Fruit fly (Drosophila melanogaster) whole organism: Measurements from ENCODE around the gene CG18417.

Source experiments
- CG8478 ChIP-seq: fragments of >200 bp; optimal IDR thresholded peaks from 2 replicates; lab custom pipeline; 2018; ENCODE audit warnings: inconsistent platforms
- Dll ChIP-seq: fragments of >200 bp; optimal IDR thresholded peaks from 2 replicates; lab custom pipeline; 2017
- EcR ChIP-seq, 2 experiments: fragments of >200 bp; optimal IDR thresholded peaks; 2 replicates each; lab custom pipeline; 2017; ENCODE audit warnings: missing biosample characterization in 2 of 2, missing genetic modification characterization in 2 of 2, missing genetic modification reagents in 2 of 2
- pan ChIP-seq: fragments of >200 bp; optimal IDR thresholded peaks from 2 replicates; lab custom pipeline; 2017
- psq ChIP-seq: fragments of >200 bp; optimal IDR thresholded peaks from 2 replicates; lab custom pipeline; 2017
- usp ChIP-seq: fragments of >200 bp; optimal IDR thresholded peaks from 2 replicates; lab custom pipeline; 2017; ENCODE audit warnings: missing biosample characterization, missing genetic modification characterization, mixed read lengths

Gene CG18417

dm6 chr3L:7371290-7371689, 28.6 kb upstream of the CG18417 start:
- TF ChIP-seq psq (lab: Kevin White, UChicago) = no peak
- no peak for TF ChIP-seq Dll (lab: Kevin White, UChicago)
- no peak for TF ChIP-seq usp (GFP tag; lab: Kevin White, UChicago)
- TF ChIP-seq CG8478 (lab: Kevin White, UChicago) = no peak
- TF ChIP-seq EcR (GFP tag; optimal IDR thresholded peaks at IDR 0.05; lab: Kevin White, UChicago) = no peak
- TF ChIP-seq pan (lab: Kevin White, UChicago) = no peak

dm6 chr3L:7376151-7376550, 23.7 kb upstream of the CG18417 start:
- no peak for TF ChIP-seq CG8478 (lab: Kevin White, UChicago)
- no peak for TF ChIP-seq psq (lab: Kevin White, UChicago)
- no peak for TF ChIP-seq Dll (lab: Kevin White, UChicago)
- no peak for TF ChIP-seq usp (GFP tag; lab: Kevin White, UChicago)
- TF ChIP-seq pan (lab: Kevin White, UChicago) = no peak
- TF ChIP-seq EcR (GFP tag; optimal IDR thresholded peaks at IDR 0.05; lab: Kevin White, UChicago) = no peak

- TF ChIP-seq psq (lab: Kevin White, UChicago) (no peak), CG8478 (lab: Kevin White, UChicago) (no peak), usp (GFP tag; lab: Kevin White, UChicago) (no peak), EcR (GFP tag; optimal IDR thresholded peaks at IDR 0.05; lab: Kevin White, UChicago) (no peak), Dll (lab: Kevin White, UChicago) (no peak), pan (lab: Kevin White, UChicago) (no peak)
Observed at dm6 chr3L:7376830-7377229, 23.0 kb upstream of the CG18417 start.

dm6 chr3L:7380395-7380794, 19.5 kb upstream of the CG18417 start:
- no peak for TF ChIP-seq usp (GFP tag; lab: Kevin White, UChicago)
- TF ChIP-seq pan (lab: Kevin White, UChicago) = no peak
- no peak for TF ChIP-seq EcR (GFP tag; optimal IDR thresholded peaks at IDR 0.05; lab: Kevin White, UChicago)

dm6 chr3L:7381359-7381976, 18.4 kb upstream of the CG18417 start, which contains the start of the genes SMSr and smid:
TSS of gene SMSr (minus strand) at chr3L:7381474.
TSS of gene smid (plus strand) at chr3L:7381614.
- TF ChIP-seq psq (lab: Kevin White, UChicago) (no peak), EcR (GFP tag; optimal IDR thresholded peaks at IDR 0.05; lab: Kevin White, UChicago) (no peak), pan (lab: Kevin White, UChicago) (no peak), CG8478 (lab: Kevin White, UChicago) (no peak), usp (GFP tag; lab: Kevin White, UChicago) (no peak), Dll (lab: Kevin White, UChicago) (no peak)

- TF ChIP-seq EcR (GFP tag; optimal IDR thresholded peaks at IDR 0.05; lab: Kevin White, UChicago) = no peak
- no peak for TF ChIP-seq CG8478 (lab: Kevin White, UChicago)
- TF ChIP-seq Dll (lab: Kevin White, UChicago) = no peak
- TF ChIP-seq pan (lab: Kevin White, UChicago) = no peak
- no peak for TF ChIP-seq usp (GFP tag; lab: Kevin White, UChicago)
- no peak for TF ChIP-seq psq (lab: Kevin White, UChicago)
Observed at dm6 chr3L:7387814-7388213, 12.1 kb upstream of the CG18417 start, which contains the start of gene CG8564. TSS of gene CG8564 (minus strand) at chr3L:7387914.

- TF ChIP-seq psq (lab: Kevin White, UChicago) (no peak), CG8478 (lab: Kevin White, UChicago) (no peak), pan (lab: Kevin White, UChicago) (no peak), usp (GFP tag; lab: Kevin White, UChicago) (no peak), Dll (lab: Kevin White, UChicago) (no peak), EcR (GFP tag; optimal IDR thresholded peaks at IDR 0.05; lab: Kevin White, UChicago) (no peak)
Observed at dm6 chr3L:7390004-7390403, 9.9 kb upstream of the CG18417 start.

- TF ChIP-seq EcR (GFP tag; optimal IDR thresholded peaks at IDR 0.05; lab: Kevin White, UChicago) (no peak), usp (GFP tag; lab: Kevin White, UChicago) (no peak), psq (lab: Kevin White, UChicago) (no peak), Dll (lab: Kevin White, UChicago) (no peak), CG8478 (lab: Kevin White, UChicago) (no peak), pan (lab: Kevin White, UChicago) (no peak)
Observed at dm6 chr3L:7390442-7390841, 9.4 kb upstream of the CG18417 start, which contains the start of gene CG8563. TSS of gene CG8563 (plus strand) at chr3L:7390742.

- TF ChIP-seq CG8478 (lab: Kevin White, UChicago) (no peak), usp (GFP tag; lab: Kevin White, UChicago) (no peak), pan (lab: Kevin White, UChicago) (no peak)
Observed at dm6 chr3L:7396055-7396454, 3.8 kb upstream of the CG18417 start, which contains the start of gene CG32379. TSS of gene CG32379 (plus strand) at chr3L:7396355.

- TF ChIP-seq usp (GFP tag; lab: Kevin White, UChicago) (no peak), Dll (lab: Kevin White, UChicago) (no peak), EcR (GFP tag; optimal IDR thresholded peaks at IDR 0.05; lab: Kevin White, UChicago) (no peak), pan (lab: Kevin White, UChicago) (no peak), CG8478 (lab: Kevin White, UChicago) (no peak), psq (lab: Kevin White, UChicago) (no peak)
Observed at dm6 chr3L:7397979-7398378, 1.9 kb upstream of the CG18417 start, which contains the start of gene CG8562. TSS of gene CG8562 (plus strand) at chr3L:7398285.

- no peak for TF ChIP-seq pan (lab: Kevin White, UChicago)
- no peak for TF ChIP-seq Dll (lab: Kevin White, UChicago)
- TF ChIP-seq usp (GFP tag; lab: Kevin White, UChicago) = no peak
- no peak for TF ChIP-seq EcR (GFP tag; optimal IDR thresholded peaks at IDR 0.05; lab: Kevin White, UChicago)
- no peak for TF ChIP-seq CG8478 (lab: Kevin White, UChicago)
- no peak for TF ChIP-seq psq (lab: Kevin White, UChicago)
Observed at dm6 chr3L:7401972-7402371, 2.1 kb downstream of the CG18417 start.
